Worm (Caenorhabditis elegans) whole organism, L4/young adult: ENCODE results near the gene C08E8.3.

Experiments used
- W03F9.2 ChIP-seq: fragments of 150-350 bp; optimal IDR thresholded peaks from 2 replicates; lab custom pipeline; 2014; ENCODE audit warnings: missing biosample characterization, missing genetic modification characterization
- dao-5 ChIP-seq: sonication (generic microtip); optimal IDR thresholded peaks from 2 replicates; lab custom pipeline; 2016; ENCODE audit warnings: missing genotype, missing genetic modification characterization, moderate library complexity, missing compliant biosample characterization
- him-1 ChIP-seq: sonication (generic microtip); optimal IDR thresholded peaks from 2 replicates; lab custom pipeline; 2016; ENCODE audit warnings: missing genotype, missing genetic modification reagents, missing genetic modification characterization, missing compliant biosample characterization

ce11 chrV:18378819-18379218 is 28.9 kb downstream of the C08E8.3 start, which contains the start of gene Y51A2B.8:
- no peak for TF ChIP-seq W03F9.2 (tag; lab: Kevin White, UChicago)
- no peak for TF ChIP-seq him-1
- TF ChIP-seq dao-5 (tag; lab: Kevin White, UChicago), result no peak
